Worm (Caenorhabditis elegans) whole organism, early embryonic: ENCODE results near the gene Y39G8B.13.
"Not testable (repeated sequence)": the region's sequence is repeated elsewhere in the genome, so short reads cannot be mapped to it uniquely, and the experiment has no call there.

Experiments
- B0310.2 ChIP-seq: sonication (generic microtip); optimal IDR thresholded peaks from 2 replicates; lab custom pipeline; 2016; ENCODE audit warnings: mild to moderate bottlenecking, missing genetic modification characterization, missing compliant biosample characterization
- F13C5.2 ChIP-seq: sonication (generic microtip); optimal IDR thresholded peaks from 2 replicates; lab custom pipeline; 2017; ENCODE audit warnings: mild to moderate bottlenecking, missing genetic modification characterization, inconsistent platforms, missing compliant biosample characterization
- aly-1 ChIP-seq: sonication (generic microtip); optimal IDR thresholded peaks from 2 replicates; lab custom pipeline; 2016; ENCODE audit warnings: missing genetic modification characterization, missing compliant biosample characterization
- ama-1 ChIP-seq: fragments of 150-350 bp; optimal IDR thresholded peaks from 2 replicates; lab custom pipeline; 2014
- ceh-13 ChIP-seq: fragments of 200-800 bp; sonication (Bioruptor generic); optimal IDR thresholded peaks from 2 replicates; lab custom pipeline; 2018; ENCODE audit warnings: mild to moderate bottlenecking, missing genetic modification characterization, missing compliant biosample characterization
- ceh-36 ChIP-seq: sonication (generic microtip); optimal IDR thresholded peaks from 2 replicates; lab custom pipeline; 2016; ENCODE audit warnings: missing genetic modification characterization, inconsistent platforms, missing compliant biosample characterization
- ets-7 ChIP-seq: sonication (generic microtip); optimal IDR thresholded peaks from 2 replicates; lab custom pipeline; 2016; ENCODE audit warnings: missing genotype, missing genetic modification characterization, missing compliant biosample characterization
- flt-1 ChIP-seq: fragments of 200-800 bp; sonication (Bioruptor generic); IDR thresholded peaks from 2 replicates; pipeline ENCODE4 v1.3.6; 2022; ENCODE audit warnings: missing genetic modification characterization, missing compliant biosample characterization
- hmbx-1 ChIP-seq: sonication (generic microtip); optimal IDR thresholded peaks from 2 replicates; lab custom pipeline; 2016; ENCODE audit warnings: mild to moderate bottlenecking, missing genetic modification characterization, missing compliant biosample characterization
- hmg-4 ChIP-seq: fragments of 200-800 bp; sonication (Bioruptor generic); optimal IDR thresholded peaks from 2 replicates; lab custom pipeline; 2018; ENCODE audit warnings: mild to moderate bottlenecking, missing genetic modification characterization, missing compliant biosample characterization
- hnd-1 ChIP-seq: sonication (generic microtip); optimal IDR thresholded peaks from 2 replicates; lab custom pipeline; 2016; ENCODE audit warnings: missing genetic modification characterization, missing compliant biosample characterization
- pes-1 ChIP-seq: fragments of 200-800 bp; sonication (Bioruptor generic); IDR thresholded peaks from 2 replicates; pipeline ENCODE4 v1.3.6; 2022; ENCODE audit warnings: missing genetic modification reagents, missing genetic modification characterization, missing compliant biosample characterization
- scrt-1 ChIP-seq: fragments of 200-800 bp; sonication (Bioruptor generic); IDR thresholded peaks from 2 replicates; pipeline ENCODE4 v1.3.6; 2022; ENCODE audit warnings: missing genetic modification characterization, missing compliant biosample characterization
- sea-1 ChIP-seq: fragments of 200-800 bp; sonication (Bioruptor generic); conservative IDR thresholded peaks from 2 replicates; pipeline ENCODE4 v1.3.6; 2022; ENCODE audit warnings: missing genetic modification characterization, missing compliant biosample characterization
- tbx-11 ChIP-seq: fragments of 200-800 bp; sonication (Bioruptor generic); IDR thresholded peaks from 2 replicates; pipeline ENCODE4 v1.3.6; 2022; ENCODE audit warnings: missing genetic modification characterization, missing compliant biosample characterization
- tbx-37 ChIP-seq: fragments of 200-800 bp; sonication (Bioruptor generic); conservative IDR thresholded peaks from 2 replicates; pipeline ENCODE4 v1.3.6; 2022; ENCODE audit warnings: missing genetic modification reagents, missing genetic modification characterization, missing compliant biosample characterization
- tra-4 ChIP-seq: sonication (generic microtip); optimal IDR thresholded peaks from 2 replicates; lab custom pipeline; 2017; ENCODE audit warnings: missing genetic modification characterization, missing compliant biosample characterization

The Y39G8B.13 gene

DNA sequence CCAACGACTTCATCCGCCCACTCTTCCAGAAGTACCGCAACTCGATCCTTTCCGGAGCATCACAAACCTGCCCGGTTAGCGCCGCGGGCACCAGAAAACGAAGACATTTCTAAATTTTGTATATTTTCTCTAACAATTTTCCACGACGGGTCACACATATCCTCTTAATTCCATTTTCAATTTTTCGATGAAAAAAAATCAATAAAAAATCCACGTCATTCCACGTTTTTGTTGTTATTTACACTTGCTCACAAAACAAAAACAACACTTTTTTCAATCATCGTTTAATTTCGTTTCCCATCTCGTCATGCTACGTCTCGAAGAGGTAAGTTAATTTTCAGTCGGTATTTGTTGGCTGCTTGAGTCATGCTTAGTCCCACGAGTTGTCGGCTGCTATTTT, 25.5 kb upstream of the Y39G8B.13 start, which contains the start of gene F01D5.7:
F01D5.7 (plus strand) TSS at position 301 of the 400 bp plus-strand sequence.
- no peak for TF ChIP-seq scrt-1 (GFP tag; lab: Robert Waterston, UW)
- no peak for TF ChIP-seq hnd-1
- TF ChIP-seq aly-1 (tag; lab: Kevin White, UChicago) = no peak
- TF ChIP-seq ets-7 = no peak
- no peak for TF ChIP-seq F13C5.2 (tag; lab: Kevin White, UChicago)
- TF ChIP-seq tbx-11 (GFP tag; lab: Robert Waterston, UW) = no peak
- no peak for TF ChIP-seq ama-1 (lab: Kevin White, UChicago)
- TF ChIP-seq hmbx-1 (tag; lab: Kevin White, UChicago) = no peak

DNA sequence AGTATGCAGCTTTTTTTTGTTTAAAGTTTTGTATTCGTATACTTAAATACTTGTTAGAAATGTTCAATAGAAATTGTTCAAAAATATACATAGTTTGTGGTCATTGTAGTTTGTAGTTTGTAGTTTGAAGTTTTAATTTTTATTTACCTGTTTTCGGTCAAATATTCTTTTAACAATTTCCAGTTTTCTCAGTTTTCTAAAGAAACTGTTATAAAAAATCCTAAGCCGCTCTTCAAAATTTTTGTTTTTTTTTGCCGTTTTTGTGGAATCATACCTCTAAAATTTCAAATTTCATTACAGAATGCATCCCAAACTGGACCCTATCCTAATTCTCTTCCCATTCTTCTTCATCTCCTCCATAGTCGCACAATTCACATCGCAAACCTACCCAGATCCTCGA, 23.4 kb upstream of the Y39G8B.13 start, which contains the start of gene F01D5.6:
F01D5.6 (plus strand) TSS at position 301 of the 400 bp plus-strand sequence.
- TF ChIP-seq ets-7 (no peak), scrt-1 (GFP tag; lab: Robert Waterston, UW) (no peak), B0310.2 (tag; lab: Kevin White, UChicago) (no peak), hnd-1 (no peak), pes-1 (no peak), ama-1 (lab: Kevin White, UChicago) (no peak), aly-1 (tag; lab: Kevin White, UChicago) (no peak)

DNA sequence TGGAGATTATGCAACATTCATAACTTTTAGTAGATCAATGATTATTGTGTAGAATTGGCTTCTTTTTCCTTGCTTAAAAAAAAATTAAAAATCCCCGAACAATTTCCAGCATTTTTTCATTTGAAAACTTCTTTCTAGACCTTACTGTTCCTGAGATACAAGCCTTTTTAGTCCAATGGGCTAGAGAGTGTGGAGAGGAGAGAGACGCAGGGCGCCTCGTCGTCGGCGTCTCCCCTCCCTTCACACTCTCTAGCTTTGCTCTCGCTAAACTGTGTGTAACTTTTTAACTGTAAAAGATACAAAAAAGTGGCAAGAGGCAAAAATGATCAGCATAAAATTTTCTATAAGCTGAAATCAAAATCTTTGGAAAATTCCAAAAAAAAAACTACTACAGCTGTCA, 22.3 kb upstream of the Y39G8B.13 start:
- no peak for TF ChIP-seq scrt-1 (GFP tag; lab: Robert Waterston, UW)
- no peak for TF ChIP-seq hnd-1
- TF ChIP-seq hmbx-1 (tag; lab: Kevin White, UChicago) = no peak
- TF ChIP-seq pes-1 = no peak
- no peak for TF ChIP-seq hmg-4 (GFP tag; lab: Kevin White, UChicago)
- TF ChIP-seq tbx-37 (GFP tag; lab: Robert Waterston, UW) = no peak
- no peak for TF ChIP-seq tra-4 (tag; lab: Kevin White, UChicago)
- no peak for TF ChIP-seq F13C5.2 (tag; lab: Kevin White, UChicago)

DNA sequence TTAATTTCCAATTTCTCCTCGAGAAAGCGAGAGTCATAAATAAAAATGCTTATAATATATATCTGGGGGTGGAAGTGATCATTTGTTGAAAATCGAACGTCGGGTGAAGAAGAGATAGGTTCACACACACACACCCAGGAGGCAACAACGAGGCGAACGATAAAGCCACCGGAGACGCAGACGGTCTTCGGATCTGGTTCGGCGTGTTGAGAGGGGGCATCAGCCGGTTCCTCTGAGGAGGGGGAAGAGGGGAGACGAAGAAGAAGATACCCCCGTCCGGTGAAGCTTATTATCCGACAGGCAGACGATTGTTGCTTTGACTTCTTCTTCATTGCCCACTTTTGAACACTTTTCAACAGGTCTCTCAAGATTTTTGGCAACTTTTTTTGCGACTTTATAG, 21.9 kb upstream of the Y39G8B.13 start:
- TF ChIP-seq scrt-1 (GFP tag; lab: Robert Waterston, UW) = no peak
- no peak for TF ChIP-seq tbx-11 (GFP tag; lab: Robert Waterston, UW)
- TF ChIP-seq ceh-13 (GFP tag; lab: Kevin White, UChicago) = no peak
- no peak for TF ChIP-seq sea-1
- no peak for TF ChIP-seq F13C5.2 (tag; lab: Kevin White, UChicago)
- TF ChIP-seq B0310.2 (tag; lab: Kevin White, UChicago) = no peak
- TF ChIP-seq pes-1 = no peak
- no peak for TF ChIP-seq aly-1 (tag; lab: Kevin White, UChicago)
- TF ChIP-seq hnd-1 = no peak

DNA sequence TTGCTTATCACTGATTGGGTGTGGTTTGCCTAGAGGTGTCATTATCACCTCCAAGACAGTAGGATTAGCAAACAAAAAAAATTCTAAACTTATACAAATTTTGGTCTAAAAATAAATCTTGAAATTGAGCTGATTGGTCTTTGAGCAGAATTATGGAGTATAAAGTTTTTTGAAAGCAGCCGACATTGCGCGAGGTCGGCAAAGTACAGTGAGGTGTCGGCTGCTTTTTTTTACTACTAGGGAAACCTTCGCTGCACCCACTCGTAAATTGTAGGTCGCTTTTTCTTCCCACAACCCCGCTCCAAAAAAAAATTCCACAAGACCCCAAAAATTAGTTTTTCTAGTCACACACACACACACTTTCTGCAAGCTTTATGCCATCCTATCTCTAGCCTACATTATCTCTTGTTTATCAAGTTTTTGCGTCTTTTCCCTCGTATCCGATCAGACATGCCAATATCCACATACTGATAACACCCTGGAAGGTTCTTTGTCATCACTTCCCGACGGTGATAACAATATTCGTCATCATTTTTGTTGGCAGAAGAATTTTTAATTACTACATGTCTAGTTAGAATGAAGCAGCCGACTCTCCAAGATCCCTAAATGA, 21.1 kb upstream of the Y39G8B.13 start:
- no peak for TF ChIP-seq aly-1 (tag; lab: Kevin White, UChicago)
- no peak for TF ChIP-seq ets-7
- TF ChIP-seq hnd-1 = no peak
- TF ChIP-seq pes-1 = no peak
- TF ChIP-seq ceh-36 (tag; lab: Kevin White, UChicago) = no peak
- TF ChIP-seq tbx-11 (GFP tag; lab: Robert Waterston, UW) = no peak
- no peak for TF ChIP-seq F13C5.2 (tag; lab: Kevin White, UChicago)
- TF ChIP-seq tbx-37 (GFP tag; lab: Robert Waterston, UW) = no peak
- no peak for TF ChIP-seq hmbx-1 (tag; lab: Kevin White, UChicago)
- TF ChIP-seq ama-1 (lab: Kevin White, UChicago) = no peak
- TF ChIP-seq flt-1 (GFP tag; lab: Robert Waterston, UW) = no peak
- TF ChIP-seq ceh-13 (GFP tag; lab: Kevin White, UChicago) = no peak
- TF ChIP-seq B0310.2 (tag; lab: Kevin White, UChicago) = no peak
- TF ChIP-seq tra-4 (tag; lab: Kevin White, UChicago) = no peak
- no peak for TF ChIP-seq scrt-1 (GFP tag; lab: Robert Waterston, UW)

DNA sequence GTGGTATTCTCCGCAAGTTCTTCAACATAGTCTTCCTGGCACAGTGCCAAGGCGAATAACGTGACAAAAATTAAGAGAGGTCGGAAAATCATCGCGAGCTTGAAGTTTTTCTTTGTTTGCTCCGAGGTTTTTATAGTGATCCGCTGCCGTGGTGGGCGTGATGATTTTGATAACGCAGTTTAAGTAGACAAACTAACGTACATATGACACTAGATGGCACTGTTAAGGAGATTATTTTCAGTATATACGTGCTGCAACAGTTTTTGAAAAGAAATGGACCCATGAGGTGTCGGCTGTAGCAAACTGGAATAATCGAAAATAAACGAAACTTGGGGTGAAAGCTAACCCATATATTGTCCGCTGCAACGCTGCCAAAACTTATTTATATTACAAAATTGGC, 19.4 kb upstream of the Y39G8B.13 start, which contains the start of gene F01D5.5:
F01D5.5 (minus strand) TSS at position 101 of the 400 bp plus-strand sequence.
- no peak for TF ChIP-seq F13C5.2 (tag; lab: Kevin White, UChicago)
- no peak for TF ChIP-seq B0310.2 (tag; lab: Kevin White, UChicago)
- no peak for TF ChIP-seq hnd-1
- no peak for TF ChIP-seq ceh-36 (tag; lab: Kevin White, UChicago)
- no peak for TF ChIP-seq tra-4 (tag; lab: Kevin White, UChicago)
- no peak for TF ChIP-seq hmbx-1 (tag; lab: Kevin White, UChicago)
- TF ChIP-seq pes-1 = no peak

DNA sequence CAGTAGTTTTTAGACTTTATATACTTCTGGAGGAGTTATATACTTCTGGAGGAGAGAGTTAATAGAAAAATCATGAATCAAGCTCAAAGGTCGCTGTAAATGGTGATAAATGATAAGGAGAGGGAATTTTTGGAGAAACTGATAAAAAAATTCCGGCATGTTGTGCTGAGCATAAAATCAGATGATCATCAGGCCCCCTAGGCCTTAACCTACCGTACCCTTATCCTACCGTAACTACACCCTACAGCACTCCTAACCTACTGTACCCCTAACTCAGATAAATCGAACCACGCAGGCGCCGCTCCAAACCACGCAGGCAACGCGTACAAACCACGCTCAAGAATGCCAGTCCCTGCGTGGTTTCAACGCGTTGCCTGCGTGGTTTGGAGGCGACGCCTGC, 17.2 kb upstream of the Y39G8B.13 start, which contains the start of gene F01D5.3:
F01D5.3 (minus strand) TSS at position 101 of the 400 bp plus-strand sequence.
- TF ChIP-seq tbx-37 (GFP tag; lab: Robert Waterston, UW); F13C5.2 (tag; lab: Kevin White, UChicago); pes-1: not testable (repeated sequence)

DNA sequence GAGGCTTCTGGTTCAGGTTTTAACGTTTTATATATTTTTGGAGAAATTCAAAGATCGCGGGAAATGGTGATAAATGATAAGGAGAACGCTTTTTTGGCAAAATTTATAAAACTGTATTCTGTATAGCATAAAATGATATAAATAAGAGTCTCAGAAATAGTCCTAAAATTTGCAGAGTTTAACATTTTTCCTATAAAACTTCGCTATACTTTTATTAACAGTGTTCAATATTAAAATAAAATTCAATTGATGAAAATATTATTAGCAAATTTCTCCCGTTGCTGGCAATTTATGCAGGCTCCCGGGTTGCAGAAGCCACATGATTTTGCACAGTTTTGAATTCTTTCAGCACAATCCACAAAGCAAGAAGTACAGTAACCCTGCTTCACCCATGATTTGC, 16.1 kb upstream of the Y39G8B.13 start, which contains the start of gene F01D5.2:
F01D5.2 (minus strand) TSS at position 101 of the 400 bp plus-strand sequence.
- TF ChIP-seq F13C5.2 (tag; lab: Kevin White, UChicago) (no peak), hmg-4 (GFP tag; lab: Kevin White, UChicago) (no peak), aly-1 (tag; lab: Kevin White, UChicago) (no peak), flt-1 (GFP tag; lab: Robert Waterston, UW) (no peak), ceh-36 (tag; lab: Kevin White, UChicago) (no peak), hnd-1 (no peak), ama-1 (lab: Kevin White, UChicago) (no peak)
